Worm (Caenorhabditis elegans) whole organism, young adult: ENCODE data around the gene mrpl-18.
A peak's percentile ranks its signal among the peaks of the same experiment; 100 is the strongest.

ENCODE experiments used
- B0019.2 ChIP-seq: fragments of 200-800 bp; sonication (Bioruptor generic); conservative IDR thresholded peaks from 2 replicates; pipeline ENCODE4 v1.3.6; 2022; ENCODE audit warnings: missing genetic modification reagents, missing genetic modification characterization, missing compliant biosample characterization
- C17E4.6 ChIP-seq: fragments of 200-800 bp; sonication (Bioruptor generic); IDR thresholded peaks from 2 replicates; pipeline ENCODE4 v1.3.6; 2022; ENCODE audit warnings: missing genetic modification reagents, missing genetic modification characterization, missing compliant biosample characterization
- F37B4.10 ChIP-seq: fragments of 200-800 bp; sonication (Bioruptor generic); IDR thresholded peaks from 2 replicates; pipeline ENCODE4 v1.3.6; 2022; ENCODE audit warnings: missing genetic modification characterization, missing compliant biosample characterization
- F52B5.7 ChIP-seq: sonication (generic microtip); optimal IDR thresholded peaks from 2 replicates; lab custom pipeline; 2016; ENCODE audit warnings: mild to moderate bottlenecking, missing genetic modification characterization, missing compliant biosample characterization
- F57C9.4 ChIP-seq: sonication (generic microtip); optimal IDR thresholded peaks from 2 replicates; lab custom pipeline; 2017; ENCODE audit warnings: mild to moderate bottlenecking, missing genetic modification characterization, missing compliant biosample characterization
- T26A5.8 ChIP-seq: sonication (generic microtip); optimal IDR thresholded peaks from 2 replicates; lab custom pipeline; 2016; ENCODE audit warnings: missing genetic modification characterization, missing compliant biosample characterization
- Y53G8AR.9 ChIP-seq: fragments of 200-800 bp; sonication (Bioruptor generic); conservative IDR thresholded peaks from 2 replicates; pipeline ENCODE4 v1.3.6; 2022; ENCODE audit warnings: missing genetic modification reagents, missing genetic modification characterization, missing compliant biosample characterization
- Y67H2A.10 ChIP-seq: fragments of 200-800 bp; sonication (Bioruptor generic); conservative IDR thresholded peaks from 2 replicates; pipeline ENCODE4 v1.3.6; 2022; ENCODE audit warnings: missing genetic modification reagents, missing genetic modification characterization, missing compliant biosample characterization
- aptf-3 ChIP-seq: fragments of 200-800 bp; sonication (Bioruptor generic); IDR thresholded peaks from 2 replicates; pipeline ENCODE4 v1.3.6; 2022; ENCODE audit warnings: missing genetic modification characterization, missing compliant biosample characterization
- atf-7 ChIP-seq: sonication (generic microtip); optimal IDR thresholded peaks from 2 replicates; lab custom pipeline; 2017; ENCODE audit warnings: mild to moderate bottlenecking, missing genetic modification characterization, missing compliant biosample characterization
- attf-5 ChIP-seq: fragments of 200-800 bp; sonication (Bioruptor generic); optimal IDR thresholded peaks from 2 replicates; lab custom pipeline; 2018; ENCODE audit warnings: mild to moderate bottlenecking, missing genetic modification characterization, missing compliant biosample characterization
- ceh-40 ChIP-seq: fragments of 200-800 bp; sonication (Bioruptor generic); IDR thresholded peaks from 2 replicates; pipeline ENCODE4 v1.3.6; 2022; ENCODE audit warnings: missing genetic modification characterization, missing compliant biosample characterization
- ceh-58 ChIP-seq: fragments of 200-800 bp; sonication (Bioruptor generic); IDR thresholded peaks from 2 replicates; pipeline ENCODE4 v1.3.6; 2022; ENCODE audit warnings: missing genetic modification characterization, missing compliant biosample characterization
- dox-1 ChIP-seq: fragments of 200-800 bp; sonication (Bioruptor generic); IDR thresholded peaks from 2 replicates; pipeline ENCODE4 v1.3.6; 2022; ENCODE audit warnings: missing genetic modification reagents, missing genetic modification characterization, missing compliant biosample characterization
- dpff-1 ChIP-seq: sonication (generic microtip); optimal IDR thresholded peaks from 2 replicates; lab custom pipeline; 2017; ENCODE audit warnings: mild to moderate bottlenecking, missing genetic modification characterization, missing compliant biosample characterization
- egl-44 ChIP-seq: fragments of 200-800 bp; sonication (Bioruptor generic); IDR thresholded peaks from 2 replicates; pipeline ENCODE4 v1.3.6; 2022; ENCODE audit warnings: missing genetic modification reagents, missing genetic modification characterization, missing compliant biosample characterization
- egrh-3 ChIP-seq: fragments of 200-800 bp; sonication (Bioruptor generic); IDR thresholded peaks from 2 replicates; pipeline ENCODE4 v1.3.6; 2022; ENCODE audit warnings: missing genetic modification reagents, missing genetic modification characterization, missing compliant biosample characterization
- fkh-3 ChIP-seq: sonication (generic microtip); optimal IDR thresholded peaks from 2 replicates; lab custom pipeline; 2016; ENCODE audit warnings: mild to moderate bottlenecking, missing genetic modification characterization, missing compliant biosample characterization
- hmg-1.2 ChIP-seq: fragments of 200-800 bp; sonication (Bioruptor generic); IDR thresholded peaks from 2 replicates; pipeline ENCODE4 v1.3.6; 2022; ENCODE audit warnings: missing genetic modification reagents, missing genetic modification characterization, missing compliant biosample characterization
- hsf-1 ChIP-seq: fragments of 200-800 bp; sonication (Bioruptor generic); IDR thresholded peaks from 2 replicates; pipeline ENCODE4 v1.3.6; 2022; ENCODE audit warnings: missing genetic modification reagents, missing genetic modification characterization, missing compliant biosample characterization
- let-607 ChIP-seq, 2 experiments: fragments of 200-800 bp in 1 of 2; sonication (Bioruptor generic) in 1 of 2; sonication (generic microtip) in 1 of 2; optimal IDR thresholded peaks; 2 replicates each; lab custom pipeline; 2016 to 2018; ENCODE audit warnings: mild to moderate bottlenecking in 2 of 2, missing compliant biosample characterization in 2 of 2, missing genetic modification characterization in 2 of 2, moderate library complexity in 2 of 2, missing genotype in 1 of 2
- lsy-27 ChIP-seq: sonication (generic microtip); optimal IDR thresholded peaks from 2 replicates; lab custom pipeline; 2017; ENCODE audit warnings: missing genetic modification characterization, mild to moderate bottlenecking, missing compliant biosample characterization, antibody characterized with exemption, missing genotype, borderline replicate concordance; ENCODE audit not compliant: insufficient read depth
- madf-10 ChIP-seq: sonication (generic microtip); optimal IDR thresholded peaks from 2 replicates; lab custom pipeline; 2016; ENCODE audit warnings: mild to moderate bottlenecking, missing genetic modification characterization, missing compliant biosample characterization
- madf-3 ChIP-seq: fragments of 200-800 bp; sonication (Bioruptor generic); IDR thresholded peaks from 2 replicates; pipeline ENCODE4 v1.3.6; 2022; ENCODE audit warnings: missing genetic modification reagents, missing genetic modification characterization, missing compliant biosample characterization
- madf-8 ChIP-seq: fragments of 200-800 bp; sonication (Bioruptor generic); conservative IDR thresholded peaks from 2 replicates; pipeline ENCODE4 v1.3.6; 2022; ENCODE audit warnings: missing genetic modification reagents, missing genetic modification characterization, missing compliant biosample characterization
- nfya-1 ChIP-seq: sonication (generic microtip); optimal IDR thresholded peaks from 2 replicates; lab custom pipeline; 2017; ENCODE audit warnings: antibody characterized with exemption, missing compliant biosample characterization, missing genetic modification characterization, borderline replicate concordance; ENCODE audit not compliant: insufficient read depth
- nfyb-1 ChIP-seq: fragments of 200-800 bp; sonication (Bioruptor generic); IDR thresholded peaks from 2 replicates; pipeline ENCODE4 v1.3.6; 2022; ENCODE audit warnings: missing genetic modification reagents, missing genetic modification characterization, missing compliant biosample characterization
- nhr-179 ChIP-seq: sonication (generic microtip); optimal IDR thresholded peaks from 2 replicates; lab custom pipeline; 2016; ENCODE audit warnings: mild to moderate bottlenecking, missing genetic modification characterization, missing compliant biosample characterization
- nhr-80 ChIP-seq: sonication (generic microtip); optimal IDR thresholded peaks from 2 replicates; lab custom pipeline; 2016; ENCODE audit warnings: missing genetic modification characterization, missing compliant biosample characterization
- nhr-90 ChIP-seq: sonication (generic microtip); optimal IDR thresholded peaks from 2 replicates; lab custom pipeline; 2016; ENCODE audit warnings: missing genotype, mild to moderate bottlenecking, missing genetic modification characterization, missing compliant biosample characterization
- pha-4 ChIP-seq: fragments of 150-350 bp; sonication (generic microtip); optimal IDR thresholded peaks from 2 replicates; lab custom pipeline; 2014; ENCODE audit warnings: missing biosample characterization, missing genetic modification reagents, missing genetic modification characterization
- repo-1 ChIP-seq: sonication (generic microtip); optimal IDR thresholded peaks from 2 replicates; lab custom pipeline; 2017; ENCODE audit warnings: mild to moderate bottlenecking, missing genetic modification characterization, missing compliant biosample characterization
- somi-1 ChIP-seq: fragments of 200-800 bp; sonication (Bioruptor generic); optimal IDR thresholded peaks from 2 replicates; lab custom pipeline; 2018; ENCODE audit warnings: mild to moderate bottlenecking, missing genetic modification characterization, missing compliant biosample characterization
- tbx-9 ChIP-seq: sonication (generic microtip); optimal IDR thresholded peaks from 2 replicates; lab custom pipeline; 2016; ENCODE audit warnings: borderline replicate concordance, missing genetic modification characterization, inconsistent platforms, missing compliant biosample characterization
- tlf-1 ChIP-seq: fragments of 200-800 bp; sonication (Bioruptor generic); optimal IDR thresholded peaks from 2 replicates; lab custom pipeline; 2018; ENCODE audit warnings: mild to moderate bottlenecking, missing genetic modification characterization, missing compliant biosample characterization
- xnd-1 ChIP-seq: sonication (generic microtip); optimal IDR thresholded peaks from 2 replicates; lab custom pipeline; 2016; ENCODE audit warnings: missing genotype, missing genetic modification reagents, missing genetic modification characterization, missing compliant biosample characterization
- zfh-2 ChIP-seq: fragments of 200-800 bp; sonication (Bioruptor generic); conservative IDR thresholded peaks from 2 replicates; pipeline ENCODE4 v1.3.6; 2022; ENCODE audit warnings: missing genetic modification reagents, missing genetic modification characterization, missing compliant biosample characterization
- ztf-28 ChIP-seq: fragments of 200-800 bp; sonication (Bioruptor generic); IDR thresholded peaks from 2 replicates; pipeline ENCODE4 v1.3.6; 2022; ENCODE audit warnings: missing genetic modification reagents, missing genetic modification characterization, missing compliant biosample characterization

Gene mrpl-18

DNA sequence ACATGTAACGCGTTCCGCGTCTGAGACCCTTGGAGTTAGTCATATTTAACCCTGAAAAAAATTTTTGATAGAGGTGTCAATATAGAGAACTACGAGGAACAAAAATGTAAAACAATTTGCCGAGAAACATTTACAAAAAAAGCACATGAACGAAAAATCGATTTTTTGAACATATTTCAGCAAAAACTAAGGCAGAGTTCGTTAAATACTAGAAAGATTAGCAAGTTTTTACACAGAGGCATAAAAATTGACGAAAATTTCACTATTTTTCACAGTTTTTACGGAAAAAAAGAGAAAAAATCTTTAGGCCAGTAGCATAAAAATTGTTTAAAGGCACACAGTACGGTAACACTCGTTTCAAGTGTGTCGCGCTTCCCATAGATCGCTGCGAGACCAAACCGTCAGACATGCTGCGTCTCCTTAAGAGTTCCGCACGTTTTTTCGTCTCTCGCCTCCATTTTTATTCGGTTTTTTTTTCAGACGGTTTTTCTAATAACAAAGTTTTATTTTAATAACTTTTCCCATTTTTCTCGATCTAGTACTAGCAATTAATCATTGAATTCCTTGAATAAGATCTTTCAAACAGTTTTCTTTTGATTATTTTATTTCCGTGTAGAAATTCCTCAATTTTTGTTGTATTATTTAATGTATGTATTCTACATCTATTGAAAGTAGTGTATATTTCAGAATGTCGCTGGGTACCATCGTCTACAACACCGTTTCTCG is 14.5 kb upstream of the mrpl-18 start, which contains the start of the genes rpl-21 and C14B9.10 (continued):
- TF ChIP-seq nfyb-1 (GFP tag; lab: Robert Waterston, UW) (peak; percentile 74), Y53G8AR.9 (GFP tag; lab: Robert Waterston, UW) (peak; percentile 52; the same call in 1 of the 2 replicates), madf-8 (GFP tag; lab: Robert Waterston, UW) (peak; percentile 53), ceh-58 (GFP tag; lab: Robert Waterston, UW) (no peak), pha-4 (tag; lab: Kevin White, UChicago) (peak; percentile 76), tbx-9 (no peak), somi-1 (no peak), nhr-90 (no peak), T26A5.8 (no peak), B0019.2 (GFP tag; lab: Robert Waterston, UW) (0 out of 2 replicates have a peak, but pooled peaks have one; percentile 4), madf-3 (GFP tag; lab: Robert Waterston, UW) (peak; percentile 89), lsy-27 (no peak)
- TF ChIP-seq, all 124 proteins: peak for 52

- TF ChIP-seq nfyb-1 (GFP tag; lab: Robert Waterston, UW) (peak; percentile 39; the same call in 1 of the 2 replicates), hsf-1 (no peak), F37B4.10 (no peak), zfh-2 (0 out of 2 replicates have a peak, but pooled peaks have one; percentile 9), ztf-28 (GFP tag; lab: Robert Waterston, UW) (no peak), madf-10 (tag; lab: Kevin White, UChicago) (no peak)
- TF ChIP-seq, all 124 proteins: peak for 2
Observed at ce11 chrIII:8132496-8132895, 12.3 kb upstream of the mrpl-18 start.

ce11 chrIII:8133346-8133745 is 11.5 kb upstream of the mrpl-18 start, which contains the start of gene C14B9.2:
Gene C14B9.2, plus strand, starts transcription at chrIII:8133665.
- TF ChIP-seq Y67H2A.10 (GFP tag; lab: Robert Waterston, UW), result no peak
- 0 out of 2 replicates have a peak, but pooled peaks have one; percentile 34 for TF ChIP-seq dox-1 (GFP tag; lab: Robert Waterston, UW)
- TF ChIP-seq attf-5 (GFP tag; lab: Kevin White, UChicago), result peak; percentile 24
- peak; percentile 55 for TF ChIP-seq nhr-80 (tag; lab: Kevin White, UChicago)
- no peak for TF ChIP-seq nhr-179 (tag; lab: Kevin White, UChicago)
- TF ChIP-seq lsy-27, result no peak
- TF ChIP-seq let-607 (tag; optimal IDR thresholded peaks at IDR 0.05; lab: Kevin White, UChicago), result peak; percentile 59 to 88

DNA sequence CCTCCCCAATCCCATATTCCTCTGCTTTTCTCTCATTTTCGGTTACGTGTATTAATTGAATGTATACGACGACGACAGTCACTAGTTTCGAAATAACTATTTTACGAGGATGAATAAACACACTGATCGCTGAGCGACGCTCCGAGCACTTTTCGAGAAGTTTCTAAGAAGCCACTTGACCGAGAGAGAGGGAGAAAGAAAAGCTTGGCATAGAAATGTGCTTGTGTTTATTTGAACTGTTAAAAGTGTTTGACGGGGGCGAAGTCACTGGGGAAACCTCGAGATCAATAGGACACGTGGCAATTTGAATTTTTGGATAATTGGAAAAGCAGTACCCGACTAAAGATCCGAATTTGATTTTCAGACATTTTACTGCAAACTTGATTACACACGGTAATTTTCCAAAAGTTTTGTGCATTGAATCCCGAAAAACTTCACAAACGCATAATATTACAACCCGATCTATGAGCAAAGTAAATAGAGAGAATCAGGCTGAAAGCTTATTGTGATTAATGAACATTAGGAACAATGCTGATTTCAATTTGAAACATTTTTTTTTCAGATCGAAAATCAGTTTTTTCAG is 8.2 kb upstream of the mrpl-18 start:
- TF ChIP-seq nfya-1 (tag; lab: Kevin White, UChicago), result no peak
- TF ChIP-seq egrh-3 (GFP tag; lab: Robert Waterston, UW), result no peak
- no peak for TF ChIP-seq egl-44
- TF ChIP-seq aptf-3 (GFP tag; lab: Robert Waterston, UW), result no peak
- no peak for TF ChIP-seq xnd-1 (tag; lab: Kevin White, UChicago)
- TF ChIP-seq repo-1, result no peak
- no peak for TF ChIP-seq F57C9.4 (tag; lab: Kevin White, UChicago)
- TF ChIP-seq fkh-3 (tag; lab: Kevin White, UChicago), result no peak
- TF ChIP-seq F52B5.7 (tag; lab: Kevin White, UChicago), result no peak
- TF ChIP-seq hmg-1.2 (GFP tag; lab: Robert Waterston, UW), result no peak
- no peak for TF ChIP-seq C17E4.6 (GFP tag; lab: Robert Waterston, UW)
- no peak for TF ChIP-seq dpff-1
- TF ChIP-seq atf-7 (tag; lab: Kevin White, UChicago), result no peak
- no peak for TF ChIP-seq tlf-1 (GFP tag; lab: Kevin White, UChicago)
- no peak for TF ChIP-seq ceh-40 (GFP tag; lab: Robert Waterston, UW)
- TF ChIP-seq ceh-58 (GFP tag; lab: Robert Waterston, UW), result no peak
- TF ChIP-seq, all 124 proteins: peak for 0
